Worm (Caenorhabditis elegans) whole organism, L4 larva: ENCODE measurements around the gene nlp-76.

Source experiments
- F10B5.3 ChIP-seq: sonication (generic microtip); optimal IDR thresholded peaks from 2 replicates; lab custom pipeline; 2016; ENCODE audit warnings: mild to moderate bottlenecking, missing genetic modification characterization, missing compliant biosample characterization
- F26F4.8 ChIP-seq: fragments of 200-800 bp; sonication (Bioruptor generic); conservative IDR thresholded peaks from 2 replicates; pipeline ENCODE4 v1.3.6; 2022; ENCODE audit warnings: missing genetic modification characterization, missing compliant biosample characterization
- F37D6.2 ChIP-seq: sonication (generic microtip); optimal IDR thresholded peaks from 2 replicates; lab custom pipeline; 2016; ENCODE audit warnings: mild to moderate bottlenecking, missing genetic modification characterization, missing compliant biosample characterization
- T20F7.1 ChIP-seq: fragments of 200-800 bp; sonication (Bioruptor generic); optimal IDR thresholded peaks from 2 replicates; lab custom pipeline; 2018; ENCODE audit warnings: mild to moderate bottlenecking, missing genetic modification characterization, missing compliant biosample characterization
- T26A8.4 ChIP-seq: fragments of 200-800 bp; sonication (Bioruptor generic); IDR thresholded peaks from 2 replicates; pipeline ENCODE4 v1.3.6; 2022; ENCODE audit warnings: missing genetic modification characterization, missing compliant biosample characterization
- Y48G9A.11 ChIP-seq: fragments of 200-800 bp; sonication (Bioruptor generic); IDR thresholded peaks from 2 replicates; pipeline ENCODE4 v1.3.6; 2022; ENCODE audit warnings: missing genetic modification reagents, missing genetic modification characterization, missing compliant biosample characterization
- Y75B8A.6 ChIP-seq: fragments of 200-800 bp; sonication (Bioruptor generic); IDR thresholded peaks from 2 replicates; pipeline ENCODE4 v1.3.6; 2022; ENCODE audit warnings: missing genetic modification reagents, missing genetic modification characterization, missing compliant biosample characterization
- ceh-32 ChIP-seq: sonication (generic microtip); optimal IDR thresholded peaks from 2 replicates; lab custom pipeline; 2016; ENCODE audit warnings: mild to moderate bottlenecking, missing genetic modification characterization, missing compliant biosample characterization; ENCODE audit not compliant: poor library complexity
- ceh-44 ChIP-seq: fragments of 200-800 bp; sonication (Bioruptor generic); IDR thresholded peaks from 2 replicates; pipeline ENCODE4 v1.3.6; 2022; ENCODE audit warnings: missing genetic modification reagents, missing genetic modification characterization, missing compliant biosample characterization
- ceh-82 ChIP-seq: sonication (generic microtip); optimal IDR thresholded peaks from 2 replicates; lab custom pipeline; 2017; ENCODE audit warnings: missing biosample characterization, missing genetic modification characterization
- ces-1 ChIP-seq: fragments of 150-350 bp; sonication (generic microtip); optimal IDR thresholded peaks from 4 replicates; lab custom pipeline; 2014; ENCODE audit warnings: missing biosample characterization, missing genetic modification reagents, missing genetic modification characterization
- daf-12 ChIP-seq: fragments of 150-350 bp; optimal IDR thresholded peaks from 2 replicates; lab custom pipeline; 2014; ENCODE audit warnings: missing biosample characterization, missing genetic modification reagents, missing genetic modification characterization
- daf-16 ChIP-seq, 3 experiments: sonication (generic microtip); optimal IDR thresholded peaks; 2 replicates each; lab custom pipeline; 2016 to 2017; ENCODE audit warnings: missing genetic modification characterization in 3 of 3, missing genetic modification reagents in 3 of 3, mild to moderate bottlenecking in 2 of 3, missing compliant biosample characterization in 2 of 3, missing biosample characterization in 1 of 3, moderate library complexity in 1 of 3
- daf-19 ChIP-seq: fragments of 200-800 bp; sonication (Bioruptor generic); conservative IDR thresholded peaks from 2 replicates; pipeline ENCODE4 v1.3.6; 2022; ENCODE audit warnings: missing genetic modification characterization, missing compliant biosample characterization
- dmd-8 ChIP-seq: fragments of 200-800 bp; sonication (Bioruptor generic); IDR thresholded peaks from 2 replicates; pipeline ENCODE4 v1.3.6; 2022; ENCODE audit warnings: missing genetic modification characterization, missing compliant biosample characterization
- duxl-1 ChIP-seq: sonication (generic microtip); optimal IDR thresholded peaks from 2 replicates; lab custom pipeline; 2016; ENCODE audit warnings: mild to moderate bottlenecking, missing genetic modification characterization, moderate library complexity, missing compliant biosample characterization; ENCODE audit not compliant: poor library complexity
- dve-1 ChIP-seq: sonication (generic microtip); optimal IDR thresholded peaks from 2 replicates; lab custom pipeline; 2017; ENCODE audit warnings: antibody characterized with exemption, mild to moderate bottlenecking, missing genetic modification characterization, missing compliant biosample characterization; ENCODE audit not compliant: insufficient read depth
- egl-27 ChIP-seq: sonication (generic microtip); optimal IDR thresholded peaks from 3 replicates; lab custom pipeline; 2017; ENCODE audit warnings: missing biosample characterization, missing genetic modification reagents, missing genetic modification characterization
- hlh-30 ChIP-seq: sonication (generic microtip); optimal IDR thresholded peaks from 2 replicates; lab custom pipeline; 2017; ENCODE audit warnings: antibody characterized with exemption, mild to moderate bottlenecking, missing genetic modification characterization, missing compliant biosample characterization; ENCODE audit not compliant: insufficient read depth
- jun-1 ChIP-seq: fragments of 150-350 bp; optimal IDR thresholded peaks from 2 replicates; lab custom pipeline; 2014; ENCODE audit warnings: missing biosample characterization, missing genetic modification reagents, missing genetic modification characterization
- lin-15B ChIP-seq: fragments of 150-350 bp; sonication (generic microtip); optimal IDR thresholded peaks from 3 replicates; lab custom pipeline; 2014; ENCODE audit warnings: missing biosample characterization, missing genetic modification characterization
- lin-39 ChIP-seq: fragments of 150-350 bp; optimal IDR thresholded peaks from 2 replicates; lab custom pipeline; 2014; ENCODE audit warnings: missing biosample characterization, missing genetic modification reagents, missing genetic modification characterization
- madf-9 ChIP-seq: fragments of 200-800 bp; sonication (Bioruptor generic); conservative IDR thresholded peaks from 2 replicates; pipeline ENCODE4 v1.3.6; 2022; ENCODE audit warnings: missing genetic modification reagents, missing genetic modification characterization, missing compliant biosample characterization
- mdt-29 ChIP-seq: fragments of 200-800 bp; sonication (Bioruptor generic); IDR thresholded peaks from 2 replicates; pipeline ENCODE4 v1.3.6; 2022; ENCODE audit warnings: missing genetic modification reagents, missing genetic modification characterization, missing compliant biosample characterization
- mep-1 ChIP-seq: fragments of 150-350 bp; sonication (generic microtip); optimal IDR thresholded peaks from 3 replicates; lab custom pipeline; 2014; ENCODE audit warnings: missing biosample characterization, missing genetic modification characterization
- mes-2 ChIP-seq: sonication (generic microtip); optimal IDR thresholded peaks from 2 replicates; lab custom pipeline; 2016; ENCODE audit warnings: missing genotype, mild to moderate bottlenecking, missing genetic modification characterization, missing compliant biosample characterization; ENCODE audit not compliant: poor library complexity, severe bottlenecking
- mxl-3 ChIP-seq: fragments of 200-800 bp; sonication (Bioruptor generic); optimal IDR thresholded peaks from 2 replicates; lab custom pipeline; 2018; ENCODE audit warnings: mild to moderate bottlenecking, missing genetic modification characterization, missing compliant biosample characterization
- nhr-10 ChIP-seq: fragments of 150-350 bp; optimal IDR thresholded peaks from 2 replicates; lab custom pipeline; 2014; ENCODE audit warnings: missing biosample characterization, missing genetic modification characterization
- nhr-41 ChIP-seq: fragments of 200-800 bp; sonication (Bioruptor generic); IDR thresholded peaks from 2 replicates; pipeline ENCODE4 v1.3.6; 2022; ENCODE audit warnings: missing genetic modification reagents, missing genetic modification characterization, missing compliant biosample characterization
- nhr-77 ChIP-seq: fragments of 150-350 bp; optimal IDR thresholded peaks from 2 replicates; lab custom pipeline; 2014; ENCODE audit warnings: missing biosample characterization, missing genetic modification characterization
- pha-4 ChIP-seq, 2 experiments: fragments of 150-350 bp in 1 of 2; fragments of 200-800 bp in 1 of 2; sonication (Bioruptor generic) in 1 of 2; IDR thresholded peaks in 1 of 2; optimal IDR thresholded peaks in 1 of 2; 2 replicates each; pipeline versions ENCODE4 v1.3.6 to Lab custom; 2014 to 2022; ENCODE audit warnings: missing genetic modification characterization in 2 of 2, missing genetic modification reagents in 2 of 2, missing biosample characterization in 1 of 2, missing compliant biosample characterization in 1 of 2
- pqm-1 ChIP-seq: sonication (generic microtip); optimal IDR thresholded peaks from 2 replicates; lab custom pipeline; 2017; ENCODE audit warnings: missing biosample characterization, missing genetic modification characterization
- saeg-2 ChIP-seq: fragments of 200-800 bp; sonication (Bioruptor generic); IDR thresholded peaks from 2 replicates; pipeline ENCODE4 v1.3.6; 2022; ENCODE audit warnings: missing genetic modification reagents, missing genetic modification characterization, missing compliant biosample characterization
- sdz-12 ChIP-seq: fragments of 200-800 bp; sonication (Bioruptor generic); optimal IDR thresholded peaks from 2 replicates; lab custom pipeline; 2018; ENCODE audit warnings: mild to moderate bottlenecking, missing genetic modification characterization, missing compliant biosample characterization
- set-16 ChIP-seq: fragments of 200-800 bp; sonication (Bioruptor generic); IDR thresholded peaks from 2 replicates; pipeline ENCODE4 v1.3.6; 2022; ENCODE audit warnings: missing genetic modification reagents, missing genetic modification characterization, missing compliant biosample characterization
- spr-1 ChIP-seq: sonication (generic microtip); optimal IDR thresholded peaks from 2 replicates; lab custom pipeline; 2016; ENCODE audit warnings: mild to moderate bottlenecking, missing genetic modification characterization, missing compliant biosample characterization
- tra-1 ChIP-seq: fragments of 200-800 bp; sonication (Bioruptor generic); IDR thresholded peaks from 2 replicates; pipeline ENCODE4 v1.3.6; 2022; ENCODE audit warnings: missing genetic modification reagents, missing genetic modification characterization, missing compliant biosample characterization
- unc-39 ChIP-seq: sonication (generic microtip); optimal IDR thresholded peaks from 2 replicates; lab custom pipeline; 2017; ENCODE audit warnings: missing biosample characterization, missing genetic modification characterization
- zag-1 ChIP-seq: fragments of 150-350 bp; optimal IDR thresholded peaks from 2 replicates; lab custom pipeline; 2014; ENCODE audit warnings: missing biosample characterization, missing genetic modification characterization
- zip-11 ChIP-seq: fragments of 200-800 bp; sonication (Bioruptor generic); IDR thresholded peaks from 2 replicates; pipeline ENCODE4 v1.3.6; 2022; ENCODE audit warnings: missing genetic modification characterization, missing compliant biosample characterization

nlp-76 gene

ce11 chrX:12704721-12705120 is 41.0 kb upstream of the nlp-76 start, which contains the start of gene nhr-272 (continued):
- TF ChIP-seq pha-4 (GFP tag; IDR thresholded peaks at IDR 0.05; lab: Robert Waterston, UW) (no peak), pha-4 (tag; optimal IDR thresholded peaks at IDR 0.05; lab: Kevin White, UChicago) (no peak)
- TF ChIP-seq, all 104 proteins: peak for 0

- TF ChIP-seq pqm-1 (tag; lab: Kevin White, UChicago): no peak
- no peak for TF ChIP-seq spr-1 (tag; lab: Kevin White, UChicago)
- no peak for TF ChIP-seq F37D6.2
- no peak for TF ChIP-seq daf-12 (tag; lab: Kevin White, UChicago)
- no peak for TF ChIP-seq mes-2 (tag; lab: Kevin White, UChicago)
- TF ChIP-seq madf-9 (GFP tag; lab: Robert Waterston, UW): no peak
- no peak for TF ChIP-seq zag-1 (tag; lab: Kevin White, UChicago)
- TF ChIP-seq mxl-3 (GFP tag; lab: Kevin White, UChicago): no peak
- TF ChIP-seq tra-1: no peak
- TF ChIP-seq lin-39: no peak
- no peak for TF ChIP-seq hlh-30 (tag; lab: Kevin White, UChicago)
- no peak for TF ChIP-seq ceh-44
- TF ChIP-seq Y75B8A.6: no peak
- no peak for TF ChIP-seq nhr-77 (tag; lab: Kevin White, UChicago)
- TF ChIP-seq F26F4.8: no peak
- no peak for TF ChIP-seq ces-1 (GFP tag; lab: Kevin White, UChicago)
- no peak for TF ChIP-seq unc-39 (tag; lab: Kevin White, UChicago)
- no peak for TF ChIP-seq sdz-12 (GFP tag; lab: Kevin White, UChicago)
- TF ChIP-seq duxl-1: no peak
- no peak for TF ChIP-seq Y48G9A.11 (GFP tag; lab: Robert Waterston, UW)
These were observed 39.0 kb upstream of the nlp-76 start for ce11 chrX:12702713-12703112.

- TF ChIP-seq dve-1: no peak
- TF ChIP-seq jun-1 (tag; lab: Kevin White, UChicago): no peak
- no peak for TF ChIP-seq T26A8.4 (GFP tag; lab: Robert Waterston, UW)
- TF ChIP-seq nhr-10: no peak
- no peak for TF ChIP-seq T20F7.1 (GFP tag; lab: Kevin White, UChicago)
- TF ChIP-seq lin-15B (tag; lab: Kevin White, UChicago): no peak
These were observed 38.3 kb upstream of the nlp-76 start, which contains the start of gene nhr-214 for ce11 chrX:12701963-12702362. Gene nhr-214, minus strand, starts transcription at chrX:12702063.

- TF ChIP-seq mep-1 (tag; lab: Kevin White, UChicago) (no peak), dmd-8 (GFP tag; lab: Robert Waterston, UW) (no peak), egl-27 (no peak), T26A8.4 (GFP tag; lab: Robert Waterston, UW) (no peak), tra-1 (no peak), zip-11 (no peak), mdt-29 (GFP tag; lab: Robert Waterston, UW) (no peak), daf-16 (GFP tag; optimal IDR thresholded peaks at IDR 0.05; lab: Kevin White, UChicago) (no peak), daf-16 (tag; optimal IDR thresholded peaks at IDR 0.05; lab: Kevin White, UChicago) (no peak), saeg-2 (GFP tag; lab: Robert Waterston, UW) (no peak), daf-19 (GFP tag; lab: Robert Waterston, UW) (no peak), daf-12 (tag; lab: Kevin White, UChicago) (no peak), ceh-82 (tag; lab: Kevin White, UChicago) (no peak), madf-9 (GFP tag; lab: Robert Waterston, UW) (no peak), set-16 (GFP tag; lab: Robert Waterston, UW) (no peak), ceh-32 (tag; lab: Kevin White, UChicago) (no peak), mes-2 (tag; lab: Kevin White, UChicago) (no peak), nhr-41 (GFP tag; lab: Robert Waterston, UW) (no peak), Y48G9A.11 (GFP tag; lab: Robert Waterston, UW) (no peak), F10B5.3 (tag; lab: Kevin White, UChicago) (no peak)
- TF ChIP-seq, all 104 proteins: peak for 0
These were observed 36.8 kb upstream of the nlp-76 start, which contains the start of gene nhr-26 for ce11 chrX:12700456-12700855. Gene nhr-26, minus strand, starts transcription at chrX:12700465.
